Worm (Caenorhabditis elegans) whole organism, L3 larva: ENCODE measurements around the gene nas-29.

ENCODE experiments used
- ama-1 ChIP-seq: fragments of 150-350 bp; optimal IDR thresholded peaks from 2 replicates; lab custom pipeline; 2018
- ceh-16 ChIP-seq: sonication (generic microtip); optimal IDR thresholded peaks from 2 replicates; lab custom pipeline; 2017; ENCODE audit warnings: missing biosample characterization, missing genetic modification characterization
- daf-12 ChIP-seq: fragments of 150-350 bp; optimal IDR thresholded peaks from 2 replicates; lab custom pipeline; 2014; ENCODE audit warnings: missing biosample characterization, missing genetic modification reagents, missing genetic modification characterization
- nhr-11 ChIP-seq: fragments of 150-350 bp; optimal IDR thresholded peaks from 2 replicates; lab custom pipeline; 2014; ENCODE audit warnings: missing biosample characterization, missing genetic modification characterization
- nhr-23 ChIP-seq: fragments of 150-350 bp; optimal IDR thresholded peaks from 2 replicates; lab custom pipeline; 2014; ENCODE audit warnings: missing biosample characterization, missing genetic modification reagents, missing genetic modification characterization
- nhr-77 ChIP-seq: fragments of 150-350 bp; optimal IDR thresholded peaks from 2 replicates; lab custom pipeline; 2014; ENCODE audit warnings: missing biosample characterization, missing genetic modification characterization
- zag-1 ChIP-seq: fragments of 150-350 bp; optimal IDR thresholded peaks from 2 replicates; lab custom pipeline; 2014; ENCODE audit warnings: missing biosample characterization, missing genetic modification characterization
- ztf-4 ChIP-seq: fragments of 150-350 bp; optimal IDR thresholded peaks from 2 replicates; lab custom pipeline; 2014; ENCODE audit warnings: missing biosample characterization, missing genetic modification characterization

DNA sequence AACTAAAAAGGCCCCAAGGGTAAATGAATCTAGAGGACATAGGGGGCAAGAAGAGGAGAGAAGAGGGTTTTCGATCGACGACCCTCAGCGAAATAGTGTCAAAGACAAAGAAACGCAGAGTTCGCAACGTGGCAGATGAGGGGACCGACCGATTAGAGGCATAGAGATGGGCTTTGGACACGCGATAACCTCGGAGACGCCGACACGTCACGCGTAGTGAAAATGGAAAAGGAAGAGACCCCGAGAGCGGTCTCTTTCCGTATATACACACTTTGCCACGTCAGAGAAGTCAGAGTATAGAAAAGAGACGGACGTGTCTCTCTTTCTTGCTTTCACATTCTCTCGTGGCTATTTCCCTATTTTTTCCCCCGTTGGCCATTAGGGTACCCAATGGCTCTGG is 39.7 kb upstream of the nas-29 start:
- TF ChIP-seq nhr-11 (tag; lab: Kevin White, UChicago) (no peak), ztf-4 (peak; percentile 46), zag-1 (tag; lab: Kevin White, UChicago) (no peak), ama-1 (lab: Kevin White, UChicago) (no peak), nhr-23 (tag; lab: Kevin White, UChicago) (peak; percentile 49), daf-12 (tag; lab: Kevin White, UChicago) (no peak), nhr-77 (tag; lab: Kevin White, UChicago) (no peak), ceh-16 (tag; lab: Kevin White, UChicago) (no peak)
